Fruit fly (Drosophila melanogaster): ENCODE results near the gene Uba4.

Uba4 gene

DNA sequence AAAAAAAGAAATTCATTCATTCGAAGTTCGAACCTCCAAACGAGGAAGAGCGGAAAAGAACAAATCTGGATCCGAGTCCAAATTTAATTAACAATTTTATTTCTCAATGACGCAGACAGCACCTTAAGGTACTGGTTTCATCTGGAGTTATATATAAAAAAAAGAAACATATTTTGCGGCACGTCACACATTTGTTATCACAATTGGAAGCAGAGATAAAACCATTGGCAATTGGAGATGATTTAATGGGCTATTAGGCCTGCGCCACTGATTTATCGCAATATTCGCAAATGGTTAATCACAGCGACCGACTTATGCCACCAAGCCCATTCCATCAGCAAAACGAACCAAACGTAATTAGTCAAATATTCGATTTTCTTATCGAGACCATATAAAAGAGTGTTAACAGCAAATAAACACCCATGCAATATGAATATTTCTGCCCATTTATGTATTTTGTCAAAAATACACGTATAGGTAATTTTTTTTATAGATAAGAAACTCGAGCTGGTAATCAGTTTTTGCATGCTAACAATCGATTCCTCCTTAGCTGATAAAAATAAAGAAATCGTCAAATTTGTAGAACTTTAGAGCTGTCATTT, 21.3 kb downstream of the Uba4 start:
- TF ChIP-seq CG8478 (optimal IDR thresholded peaks at IDR 0.05): no peak
- TF ChIP-seq CTCF (optimal IDR thresholded peaks at IDR 0.05): no peak

dm6 chr2L:8541469-8542233, 24.4 kb downstream of the Uba4 start, which contains the start of gene Sema1a:
Sema1a (plus strand) TSS chr2L:8542147.
- TF ChIP-seq CG8478 (optimal IDR thresholded peaks at IDR 0.05) (no peak), CTCF (optimal IDR thresholded peaks at IDR 0.05) (peak in 1 of 2 experiments; percentile 36)

DNA sequence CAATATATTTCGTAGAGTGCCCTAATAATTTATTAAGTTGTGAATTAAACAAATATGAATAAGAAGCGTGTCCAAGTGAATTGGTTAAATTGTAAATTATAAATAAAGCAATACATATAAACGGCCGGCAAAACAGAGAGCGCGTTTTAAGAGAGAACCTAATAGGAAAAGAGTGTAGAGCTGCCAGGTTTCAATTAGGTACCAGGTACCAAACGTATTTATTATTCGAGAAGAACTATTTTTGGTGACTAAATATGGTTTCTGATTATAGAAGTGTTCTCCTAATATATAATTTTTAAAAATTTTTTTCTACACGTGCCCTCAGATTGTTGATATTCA, 25.0 kb downstream of the Uba4 start:
- TF ChIP-seq CTCF (optimal IDR thresholded peaks at IDR 0.05) (no peak), CG8478 (optimal IDR thresholded peaks at IDR 0.05) (no peak)

DNA sequence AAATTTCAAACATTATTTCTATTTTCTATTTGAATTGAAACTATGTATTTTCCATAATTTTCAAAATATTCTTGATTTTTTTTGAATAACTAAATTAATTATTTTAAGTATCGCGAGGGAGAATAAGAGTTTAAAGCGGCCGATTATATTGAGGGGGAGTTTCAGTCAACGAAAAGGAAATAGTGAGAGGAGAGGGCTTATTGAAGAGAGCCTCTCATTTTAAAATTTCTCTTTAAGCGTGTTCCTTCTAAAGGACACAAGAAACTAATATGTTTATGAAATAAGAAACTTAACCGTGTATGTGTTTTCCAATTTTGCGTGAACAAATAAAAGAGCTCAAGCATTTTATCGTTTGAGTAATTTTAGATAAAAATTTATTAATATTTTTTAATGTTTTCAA, 25.4 kb downstream of the Uba4 start:
- TF ChIP-seq CTCF (optimal IDR thresholded peaks at IDR 0.05) (no peak), CG8478 (optimal IDR thresholded peaks at IDR 0.05) (no peak)

- TF ChIP-seq CTCF (optimal IDR thresholded peaks at IDR 0.05): peak in 1 of 2 experiments; percentile 18
- TF ChIP-seq CG8478 (optimal IDR thresholded peaks at IDR 0.05): no peak
Measured at dm6 chr2L:8543102-8543501, 25.9 kb downstream of the Uba4 start.

- TF ChIP-seq CTCF (optimal IDR thresholded peaks at IDR 0.05) (no peak), CG8478 (optimal IDR thresholded peaks at IDR 0.05) (no peak)
Measured at dm6 chr2L:8543731-8544359, 26.6 kb downstream of the Uba4 start.

DNA sequence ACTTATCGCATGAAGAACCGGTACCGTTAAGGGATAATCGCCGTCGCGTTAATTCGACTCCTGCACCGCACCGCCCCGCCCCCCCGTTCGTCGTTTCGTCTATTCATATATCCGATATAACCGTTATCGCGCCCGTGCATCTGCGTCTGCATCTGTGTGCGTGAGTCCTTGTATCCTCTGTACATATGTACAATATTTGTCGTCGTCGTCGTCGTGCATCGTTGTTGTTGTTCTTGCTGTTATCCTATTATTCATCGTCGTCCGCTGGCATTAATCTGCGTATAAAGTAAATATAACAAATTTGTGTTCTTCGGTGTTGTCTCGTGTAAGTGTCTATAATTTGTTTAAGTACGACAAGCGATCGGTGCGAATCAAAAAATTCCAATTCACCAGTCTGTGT, 27.4 kb downstream of the Uba4 start:
- TF ChIP-seq CG8478 (optimal IDR thresholded peaks at IDR 0.05) (no peak), CTCF (optimal IDR thresholded peaks at IDR 0.05) (no peak)

dm6 chr2L:8545393-8546100, 28.3 kb downstream of the Uba4 start:
- no peak for TF ChIP-seq CG8478 (optimal IDR thresholded peaks at IDR 0.05)
- no peak for TF ChIP-seq CTCF (optimal IDR thresholded peaks at IDR 0.05)

DNA sequence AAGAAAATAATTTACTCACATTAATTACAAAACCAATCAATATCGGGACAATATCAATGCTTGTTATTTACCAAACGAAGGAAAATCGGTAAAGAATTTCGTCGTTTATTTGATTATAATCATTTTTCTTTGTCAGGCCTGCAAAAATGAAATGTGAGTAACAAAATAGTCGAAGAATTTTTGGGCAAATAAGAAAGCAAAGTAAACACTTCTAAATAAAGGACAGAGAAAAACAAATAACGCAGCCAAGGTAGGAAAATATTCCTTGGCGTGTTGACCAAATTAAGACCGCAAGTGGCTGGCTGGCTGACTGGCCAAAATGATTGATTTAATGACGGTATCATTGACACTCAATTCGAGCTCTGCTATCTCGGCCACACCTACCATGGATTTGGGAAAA, 30.9 kb downstream of the Uba4 start:
- TF ChIP-seq CTCF (optimal IDR thresholded peaks at IDR 0.05): no peak
- TF ChIP-seq CG8478 (optimal IDR thresholded peaks at IDR 0.05): no peak

- TF ChIP-seq CTCF (optimal IDR thresholded peaks at IDR 0.05) (no peak), CG8478 (optimal IDR thresholded peaks at IDR 0.05) (no peak)
Measured at dm6 chr2L:8552472-8552871, 35.3 kb downstream of the Uba4 start.

- TF ChIP-seq CTCF (optimal IDR thresholded peaks at IDR 0.05) (no peak), CG8478 (optimal IDR thresholded peaks at IDR 0.05) (no peak)
Measured at dm6 chr2L:8553789-8554626, 36.8 kb downstream of the Uba4 start.

- TF ChIP-seq CG8478 (optimal IDR thresholded peaks at IDR 0.05) (no peak), CTCF (optimal IDR thresholded peaks at IDR 0.05) (no peak)
Measured at dm6 chr2L:8556207-8556606, 39.0 kb downstream of the Uba4 start.
